Fruit fly (Drosophila melanogaster) whole organism, embryonic: Measurements from ENCODE around the gene HDAC3.

ENCODE experiments used
- ATbp ChIP-seq: fragments of 200-800 bp; sonication (Bioruptor generic); optimal IDR thresholded peaks from 2 replicates; lab custom pipeline; 2017; ENCODE audit warnings: missing biosample characterization, mild to moderate bottlenecking, missing genetic modification characterization, missing genetic modification reagents
- Abd-B ChIP-seq: fragments of 200-800 bp; sonication (Bioruptor generic); optimal IDR thresholded peaks from 2 replicates; lab custom pipeline; 2018; ENCODE audit warnings: missing biosample characterization, mild to moderate bottlenecking, missing genetic modification characterization, moderate library complexity
- CG10979 ChIP-seq: fragments of 200-800 bp; sonication (Bioruptor generic); optimal IDR thresholded peaks from 2 replicates; lab custom pipeline; 2018; ENCODE audit warnings: missing biosample characterization, mild to moderate bottlenecking, missing genetic modification characterization, moderate library complexity
- CG11085 ChIP-seq: fragments of 200-800 bp; sonication (Bioruptor generic); IDR thresholded peaks from 2 replicates; pipeline ENCODE4 v1.3.6; 2022; ENCODE audit warnings: missing biosample characterization, missing genetic modification characterization
- CG11696 ChIP-seq: fragments of 200-800 bp; sonication (Bioruptor generic); IDR thresholded peaks from 2 replicates; pipeline ENCODE4 v1.3.6; 2022; ENCODE audit warnings: missing biosample characterization, missing genetic modification characterization
- CG12104 ChIP-seq: fragments of 200-800 bp; sonication (Bioruptor generic); optimal IDR thresholded peaks from 3 replicates; lab custom pipeline; 2016; ENCODE audit warnings: missing biosample characterization, missing genetic modification characterization
- CG12659 ChIP-seq: fragments of 200-800 bp; sonication (Bioruptor generic); optimal IDR thresholded peaks from 3 replicates; lab custom pipeline; 2017; ENCODE audit warnings: mild to moderate bottlenecking, missing biosample characterization, missing genetic modification reagents, missing genetic modification characterization
- CG12744 ChIP-seq: fragments of 200-800 bp; sonication (Bioruptor generic); optimal IDR thresholded peaks from 2 replicates; lab custom pipeline; 2016; ENCODE audit warnings: missing biosample characterization, missing genetic modification characterization
- CG14050 ChIP-seq: fragments of 200-800 bp; sonication (Bioruptor generic); IDR thresholded peaks from 3 replicates; pipeline ENCODE4 v1.3.6; 2022; ENCODE audit warnings: missing biosample characterization, missing genetic modification characterization
- CG14441 ChIP-seq: fragments of 200-800 bp; sonication (Bioruptor generic); IDR thresholded peaks from 2 replicates; pipeline ENCODE4 v1.3.6; 2022; ENCODE audit warnings: missing biosample characterization, missing genetic modification characterization
- CG14667 ChIP-seq: fragments of 200-800 bp; sonication (Bioruptor generic); IDR thresholded peaks from 2 replicates; pipeline ENCODE4 v1.3.6; 2022; ENCODE audit warnings: missing biosample characterization, missing genetic modification characterization
- CG18011 ChIP-seq: fragments of 200-800 bp; sonication (Bioruptor generic); optimal IDR thresholded peaks from 2 replicates; lab custom pipeline; 2017; ENCODE audit warnings: missing biosample characterization, missing genetic modification characterization, mild to moderate bottlenecking, moderate library complexity, missing genotype
- CG18764 ChIP-seq: fragments of 200-800 bp; sonication (Bioruptor generic); optimal IDR thresholded peaks from 3 replicates; lab custom pipeline; 2016; ENCODE audit warnings: missing biosample characterization, missing genetic modification characterization
- CG2678 ChIP-seq: fragments of 200-800 bp; sonication (Bioruptor generic); optimal IDR thresholded peaks from 3 replicates; lab custom pipeline; 2019; ENCODE audit warnings: missing biosample characterization, mild to moderate bottlenecking, missing genetic modification characterization, moderate library complexity
- CG2712 ChIP-seq: fragments of 200-800 bp; optimal IDR thresholded peaks from 3 replicates; lab custom pipeline; 2019; ENCODE audit warnings: missing biosample characterization, mild to moderate bottlenecking, missing genetic modification characterization, moderate library complexity
- CG2889 ChIP-seq: fragments of 200-800 bp; sonication (Bioruptor generic); IDR thresholded peaks from 3 replicates; pipeline ENCODE4 v1.3.6; 2022; ENCODE audit warnings: missing biosample characterization, missing genetic modification characterization
- CG31365 ChIP-seq: fragments of 200-800 bp; sonication (Bioruptor generic); optimal IDR thresholded peaks from 2 replicates; lab custom pipeline; 2018; ENCODE audit warnings: missing biosample characterization, mild to moderate bottlenecking, missing genetic modification characterization
- CG3726 ChIP-seq: fragments of 200-800 bp; sonication (Bioruptor generic); IDR thresholded peaks from 3 replicates; pipeline ENCODE4, ENCODE4 v1.3.6; 2022; ENCODE audit warnings: missing biosample characterization, missing genetic modification characterization
- CG4360 ChIP-seq: fragments of 200-800 bp; sonication (Bioruptor generic); IDR thresholded peaks from 2 replicates; pipeline ENCODE4 v1.3.6; 2022; ENCODE audit warnings: missing biosample characterization, missing genetic modification characterization
- CG6254 ChIP-seq: fragments of 200-800 bp; sonication (Bioruptor generic); optimal IDR thresholded peaks from 3 replicates; lab custom pipeline; 2017; ENCODE audit warnings: mild to moderate bottlenecking, missing biosample characterization, missing genetic modification reagents, missing genetic modification characterization
- CG7372 ChIP-seq: fragments of 200-800 bp; sonication (Bioruptor generic); IDR thresholded peaks from 2 replicates; pipeline ENCODE4 v1.3.6; 2022; ENCODE audit warnings: missing biosample characterization, missing genetic modification characterization
- CG8089 ChIP-seq: fragments of 200-800 bp; sonication (Bioruptor generic); optimal IDR thresholded peaks from 3 replicates; lab custom pipeline; 2016; ENCODE audit warnings: missing biosample characterization, missing genetic modification characterization
- CG8944 ChIP-seq: fragments of 200-800 bp; sonication (Bioruptor generic); optimal IDR thresholded peaks from 3 replicates; lab custom pipeline; 2016; ENCODE audit warnings: missing biosample characterization, missing genetic modification characterization
- CG9437 ChIP-seq: fragments of 200-800 bp; sonication (Bioruptor generic); optimal IDR thresholded peaks from 2 replicates; lab custom pipeline; 2018; ENCODE audit warnings: missing biosample characterization, mild to moderate bottlenecking, missing genetic modification characterization
- CG9609 ChIP-seq: fragments of 200-800 bp; sonication (Bioruptor generic); optimal IDR thresholded peaks from 3 replicates; lab custom pipeline; 2016; ENCODE audit warnings: missing biosample characterization, missing genetic modification characterization
- CG9876 ChIP-seq: fragments of 200-800 bp; sonication (Bioruptor generic); optimal IDR thresholded peaks from 2 replicates; lab custom pipeline; 2016; ENCODE audit warnings: missing biosample characterization, missing genetic modification characterization
- Dp ChIP-seq: fragments of 200-800 bp; sonication (Bioruptor generic); optimal IDR thresholded peaks from 2 replicates; lab custom pipeline; 2018; ENCODE audit warnings: missing biosample characterization, mild to moderate bottlenecking, missing genetic modification characterization, moderate library complexity
- Hr3 ChIP-seq: fragments of 200-800 bp; sonication (Bioruptor generic); optimal IDR thresholded peaks from 3 replicates; lab custom pipeline; 2016; ENCODE audit warnings: missing biosample characterization, missing genetic modification characterization
- MTF-1 ChIP-seq: fragments of 200-800 bp; sonication (Bioruptor generic); optimal IDR thresholded peaks from 2 replicates; lab custom pipeline; 2018; ENCODE audit warnings: missing biosample characterization, mild to moderate bottlenecking, missing genetic modification characterization, borderline replicate concordance
- Ravus ChIP-seq: fragments of 200-800 bp; sonication (Bioruptor generic); IDR thresholded peaks from 2 replicates; pipeline ENCODE4 v1.3.6; 2022; ENCODE audit warnings: missing biosample characterization, missing genetic modification characterization
- Rfx ChIP-seq: fragments of 200-800 bp; sonication (Bioruptor generic); IDR thresholded peaks from 2 replicates; pipeline ENCODE4 v1.3.6; 2022; ENCODE audit warnings: missing biosample characterization, missing genetic modification characterization
- Side ChIP-seq: fragments of 200-800 bp; sonication (Bioruptor generic); optimal IDR thresholded peaks from 2 replicates; lab custom pipeline; 2016; ENCODE audit warnings: missing biosample characterization, missing genetic modification characterization
- Sin3A ChIP-seq: fragments of >200 bp; optimal IDR thresholded peaks from 2 replicates; lab custom pipeline; 2018
- Six4 ChIP-seq: fragments of 200-800 bp; sonication (Bioruptor generic); optimal IDR thresholded peaks from 2 replicates; lab custom pipeline; 2016; ENCODE audit warnings: missing biosample characterization, missing genetic modification characterization
- Trl ChIP-seq, 3 experiments: fragments of >200 bp in 2 of 3; fragments of 200-800 bp in 1 of 3; sonication (Bioruptor generic) in 1 of 3; optimal IDR thresholded peaks; 2 replicates in 1 of 3; 3 replicates in 2 of 3; lab custom pipeline; 2016 to 2017; ENCODE audit warnings: missing biosample characterization in 1 of 3, missing genetic modification characterization in 1 of 3
- Xrp1 ChIP-seq: fragments of 200-800 bp; sonication (Bioruptor generic); IDR thresholded peaks from 2 replicates; pipeline ENCODE4 v1.3.6; 2022; ENCODE audit warnings: missing biosample characterization, missing genetic modification characterization
- bigmax ChIP-seq: fragments of 200-800 bp; sonication (Bioruptor generic); optimal IDR thresholded peaks from 2 replicates; lab custom pipeline; 2018; ENCODE audit warnings: missing biosample characterization, mild to moderate bottlenecking, missing genetic modification characterization
- bsh ChIP-seq, 2 experiments: fragments of 200-800 bp; sonication (Bioruptor generic); optimal IDR thresholded peaks; 2 replicates each; lab custom pipeline; 2017 to 2018; ENCODE audit warnings: mild to moderate bottlenecking in 2 of 2, missing biosample characterization in 2 of 2, missing genetic modification characterization in 2 of 2, moderate library complexity in 1 of 2
- crc ChIP-seq: fragments of 200-800 bp; sonication (Bioruptor generic); optimal IDR thresholded peaks from 2 replicates; lab custom pipeline; 2016; ENCODE audit warnings: missing biosample characterization, missing genetic modification characterization
- da ChIP-seq: fragments of 200-800 bp; sonication (Bioruptor generic); optimal IDR thresholded peaks from 2 replicates; lab custom pipeline; 2016; ENCODE audit warnings: missing biosample characterization, missing genetic modification characterization
- emc ChIP-seq: fragments of 200-800 bp; sonication (Bioruptor generic); optimal IDR thresholded peaks from 2 replicates; lab custom pipeline; 2016; ENCODE audit warnings: missing biosample characterization, missing genetic modification characterization
- fd64A ChIP-seq: fragments of 200-800 bp; sonication (Bioruptor generic); optimal IDR thresholded peaks from 3 replicates; lab custom pipeline; 2018; ENCODE audit warnings: missing biosample characterization, mild to moderate bottlenecking, missing genetic modification characterization
- hkb ChIP-seq, 2 experiments: fragments of 200-800 bp in 1 of 2; fragments of >200 bp in 1 of 2; sonication (Bioruptor generic) in 1 of 2; IDR thresholded peaks in 1 of 2; optimal IDR thresholded peaks in 1 of 2; 2 replicates each; pipeline versions ENCODE4 v1.3.6 to Lab custom; 2017 to 2022; ENCODE audit warnings: missing biosample characterization in 1 of 2, missing genetic modification characterization in 1 of 2
- kni ChIP-seq: fragments of 200-800 bp; sonication (Bioruptor generic); optimal IDR thresholded peaks from 3 replicates; lab custom pipeline; 2017; ENCODE audit warnings: mild to moderate bottlenecking, missing biosample characterization, missing genetic modification reagents, missing genetic modification characterization
- nerfin-1 ChIP-seq: fragments of 200-800 bp; sonication (Bioruptor generic); optimal IDR thresholded peaks from 3 replicates; lab custom pipeline; 2019; ENCODE audit warnings: missing biosample characterization, mild to moderate bottlenecking, missing genetic modification characterization, moderate library complexity
- pros ChIP-seq: fragments of 200-800 bp; sonication (Bioruptor generic); optimal IDR thresholded peaks from 3 replicates; lab custom pipeline; 2019; ENCODE audit warnings: missing biosample characterization, mild to moderate bottlenecking, missing genetic modification characterization, moderate library complexity
- repo ChIP-seq: fragments of 200-800 bp; sonication (Bioruptor generic); optimal IDR thresholded peaks from 2 replicates; lab custom pipeline; 2016; ENCODE audit warnings: missing biosample characterization, missing genetic modification characterization
- stc ChIP-seq: fragments of 200-800 bp; sonication (Bioruptor generic); IDR thresholded peaks from 2 replicates; pipeline ENCODE4 v1.3.6; 2022; ENCODE audit warnings: missing biosample characterization, missing genetic modification characterization
- vnd ChIP-seq: fragments of 200-800 bp; sonication (Bioruptor generic); IDR thresholded peaks from 3 replicates; pipeline ENCODE4 v1.3.6; 2022; ENCODE audit warnings: missing biosample characterization, missing genetic modification characterization; ENCODE audit not compliant: partially characterized antibody
- zf30C ChIP-seq: fragments of 200-800 bp; sonication (Bioruptor generic); optimal IDR thresholded peaks from 3 replicates; lab custom pipeline; 2018; ENCODE audit warnings: missing biosample characterization, mild to moderate bottlenecking, missing genetic modification characterization

Gene HDAC3

DNA sequence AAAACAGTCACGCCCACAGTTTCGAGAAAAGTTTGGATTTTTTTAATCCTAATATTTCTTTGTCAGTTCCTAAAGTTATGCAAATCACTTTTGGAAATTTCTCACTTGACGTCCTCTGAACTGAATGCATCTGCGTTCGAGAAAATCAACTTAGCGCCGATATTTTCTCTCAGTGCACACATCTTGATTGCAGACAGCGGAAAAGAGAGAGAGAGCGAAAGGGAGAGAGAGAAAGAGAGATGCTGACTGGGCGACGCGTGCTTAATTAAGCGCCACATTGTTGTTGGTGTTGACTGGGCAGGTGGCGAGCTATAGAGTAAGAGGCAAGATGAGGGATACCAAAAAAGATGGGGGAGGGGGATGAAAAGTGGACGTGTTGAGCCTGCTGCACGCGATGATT is 44.2 kb upstream of the HDAC3 start (continued):
- peak; percentile 24 for TF ChIP-seq Six4
- no peak for TF ChIP-seq CG18011 (GFP tag; lab: Kevin White, UChicago)
- peak; percentile 11 for TF ChIP-seq Hr3 (GFP tag; lab: Kevin White, UChicago)
- no peak for TF ChIP-seq kni
- peak; percentile 25 for TF ChIP-seq fd64A (GFP tag; lab: Kevin White, UChicago)
- peak; percentile 43; the same call in 1 of the 2 replicates for TF ChIP-seq stc (GFP tag; lab: Robert Waterston, UW)
- TF ChIP-seq CG7372 (GFP tag; lab: Robert Waterston, UW) = 0 out of 2 replicates have a peak, but pooled peaks have one; percentile 33
- no peak for TF ChIP-seq CG3726
- TF ChIP-seq CG12104 = peak; percentile 0
- peak; percentile 19 for TF ChIP-seq crc (GFP tag; lab: Kevin White, UChicago)
- peak; percentile 69 for TF ChIP-seq zf30C
- TF ChIP-seq Ravus (GFP tag; lab: Robert Waterston, UW) = no peak; the same call in 1 of the 2 replicates
- no peak for TF ChIP-seq emc (GFP tag; lab: Kevin White, UChicago)
- peak; percentile 47 for TF ChIP-seq Rfx (GFP tag; lab: Robert Waterston, UW)
- TF ChIP-seq CG8944 (GFP tag; lab: Kevin White, UChicago) = peak; percentile 38
- no peak for TF ChIP-seq vnd (GFP tag; lab: Robert Waterston, UW)
- peak; percentile 18 for TF ChIP-seq CG18764 (GFP tag; lab: Kevin White, UChicago)
- no peak for TF ChIP-seq pros (GFP tag; lab: Kevin White, UChicago)
- peak; percentile 5 for TF ChIP-seq CG12744 (GFP tag; lab: Kevin White, UChicago)
- TF ChIP-seq hkb (optimal IDR thresholded peaks at IDR 0.05; lab: Kevin White, UChicago) = no peak
- TF ChIP-seq hkb (GFP tag; IDR thresholded peaks at IDR 0.05; lab: Robert Waterston, UW) = peak; percentile 69
- TF ChIP-seq repo (GFP tag; lab: Kevin White, UChicago) = peak; percentile 40
- TF ChIP-seq bigmax (GFP tag; lab: Kevin White, UChicago) = no peak
- TF ChIP-seq da (GFP tag; lab: Kevin White, UChicago) = peak; percentile 35
- TF ChIP-seq CG12659 = peak; percentile 42
- peak; percentile 57 for TF ChIP-seq Xrp1 (GFP tag; lab: Robert Waterston, UW)
- peak; percentile 24 for TF ChIP-seq CG9876 (GFP tag; lab: Kevin White, UChicago)
- peak; percentile 67 for TF ChIP-seq ATbp (GFP tag; lab: Kevin White, UChicago)
- TF ChIP-seq Dp = no peak
- TF ChIP-seq Abd-B = peak; percentile 20
- TF ChIP-seq CG9609 (GFP tag; lab: Kevin White, UChicago) = peak; percentile 45
- no peak for TF ChIP-seq CG14667 (GFP tag; lab: Robert Waterston, UW)
- TF ChIP-seq CG14050 (GFP tag; lab: Robert Waterston, UW) = peak; percentile 9; the same call in 1 of the 3 replicates
- TF ChIP-seq Trl (optimal IDR thresholded peaks at IDR 0.05; lab: Kevin White, UChicago) = peak; percentile 18 to 56
- peak; percentile 52 for TF ChIP-seq Trl (GFP tag; optimal IDR thresholded peaks at IDR 0.05; lab: Kevin White, UChicago)
- TF ChIP-seq CG8089 (GFP tag; lab: Kevin White, UChicago) = peak; percentile 53
- TF ChIP-seq CG2678 (tag; lab: Kevin White, UChicago) = peak; percentile 60
- peak; percentile 64; the same call in 1 of the 2 replicates for TF ChIP-seq CG4360
- peak; percentile 13 for TF ChIP-seq CG31365 (tag; lab: Kevin White, UChicago)
- peak; percentile 34 for TF ChIP-seq CG6254 (GFP tag; lab: Kevin White, UChicago)
- peak; percentile 35 for TF ChIP-seq MTF-1 (GFP tag; lab: Kevin White, UChicago)
- TF ChIP-seq CG14441 (GFP tag; lab: Robert Waterston, UW) = no peak
- peak; percentile 44 for TF ChIP-seq Side (GFP tag; lab: Kevin White, UChicago)
- TF ChIP-seq Sin3A (lab: Kevin White, UChicago) = no peak
- TF ChIP-seq CG9437 (GFP tag; lab: Kevin White, UChicago) = peak; percentile 48
- TF ChIP-seq CG2712 (tag; lab: Kevin White, UChicago) = peak; percentile 58
- peak; percentile 62 for TF ChIP-seq CG10979 (tag; lab: Kevin White, UChicago)
- peak; percentile 8; the same call in 1 of the 2 replicates for TF ChIP-seq CG11696 (GFP tag; lab: Robert Waterston, UW)
- TF ChIP-seq CG11085 = no peak
- TF ChIP-seq nerfin-1 (tag; lab: Kevin White, UChicago) = peak; percentile 21
- TF ChIP-seq bsh (GFP tag; optimal IDR thresholded peaks at IDR 0.05; lab: Kevin White, UChicago) = peak in 1 of 2 experiments; percentile 65
- peak; percentile 14; the same call in 1 of the 3 replicates for TF ChIP-seq CG2889 (GFP tag; lab: Robert Waterston, UW)
